Worm (Caenorhabditis elegans): ENCODE data around the gene osta-2.

DNA sequence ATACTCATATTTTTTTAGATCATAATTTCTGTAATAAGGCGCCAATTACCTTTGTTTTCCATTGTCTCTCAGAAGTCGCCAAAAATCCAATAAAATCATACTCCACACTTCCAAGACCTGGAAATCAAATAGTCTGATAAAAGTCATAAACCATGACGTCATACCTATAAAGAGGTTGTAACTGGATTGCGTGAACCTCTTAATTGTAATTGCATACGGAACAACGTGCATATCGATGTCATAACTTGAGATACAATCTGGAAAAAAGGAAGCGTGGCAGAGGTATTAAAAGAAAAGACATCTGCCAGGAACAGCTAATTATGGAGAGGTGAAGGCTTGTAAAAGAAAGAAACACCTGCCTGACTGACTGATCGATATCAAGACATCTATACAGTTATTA is 37.6 kb downstream of the osta-2 start, which contains the start of gene F10C1.9:
- TF ChIP-seq zip-8 (tag; optimal IDR thresholded peaks at IDR 0.05), result peak; percentile 95
- no peak for TF ChIP-seq nhr-12 (tag; optimal IDR thresholded peaks at IDR 0.05)
- no peak for TF ChIP-seq nhr-237 (tag; optimal IDR thresholded peaks at IDR 0.05)
- no peak for TF ChIP-seq elt-1 (tag; optimal IDR thresholded peaks at IDR 0.05; ENCODE audit: borderline replicate concordance, insufficient read depth)
